Fruit fly (Drosophila melanogaster) whole organism, embryonic: ENCODE data around the gene CG14647.

Experiments
- Abd-B ChIP-seq: fragments of 200-800 bp; sonication (Bioruptor generic); optimal IDR thresholded peaks from 2 replicates; lab custom pipeline; 2018; ENCODE audit warnings: missing biosample characterization, mild to moderate bottlenecking, missing genetic modification characterization, moderate library complexity
- BtbVII ChIP-seq: fragments of 200-800 bp; sonication (Bioruptor generic); optimal IDR thresholded peaks from 3 replicates; lab custom pipeline; 2017; ENCODE audit warnings: missing biosample characterization, mild to moderate bottlenecking, missing genetic modification characterization
- CG10267 ChIP-seq: fragments of 200-800 bp; sonication (Bioruptor generic); optimal IDR thresholded peaks from 2 replicates; lab custom pipeline; 2018; ENCODE audit warnings: missing biosample characterization, mild to moderate bottlenecking, missing genetic modification characterization, moderate library complexity
- CG12236 ChIP-seq: fragments of 200-800 bp; sonication (Bioruptor generic); optimal IDR thresholded peaks from 2 replicates; lab custom pipeline; 2016; ENCODE audit warnings: missing biosample characterization, missing genetic modification characterization
- CG13424 ChIP-seq: fragments of 200-800 bp; sonication (Bioruptor generic); optimal IDR thresholded peaks from 2 replicates; lab custom pipeline; 2019; ENCODE audit warnings: missing biosample characterization, mild to moderate bottlenecking, missing genetic modification characterization, moderate library complexity
- CG15514 ChIP-seq: fragments of 200-800 bp; sonication (Bioruptor generic); optimal IDR thresholded peaks from 3 replicates; lab custom pipeline; 2017; ENCODE audit warnings: missing biosample characterization, missing genetic modification characterization, mild to moderate bottlenecking, moderate library complexity, missing genetic modification reagents
- CG15601 ChIP-seq: fragments of 200-800 bp; sonication (Bioruptor generic); optimal IDR thresholded peaks from 3 replicates; lab custom pipeline; 2019; ENCODE audit warnings: missing biosample characterization, mild to moderate bottlenecking, missing genetic modification characterization, moderate library complexity
- CG1602 ChIP-seq: fragments of 200-800 bp; sonication (Bioruptor generic); optimal IDR thresholded peaks from 3 replicates; lab custom pipeline; 2016; ENCODE audit warnings: missing biosample characterization, missing genetic modification characterization
- CG16815 ChIP-seq: fragments of 200-800 bp; sonication (Bioruptor generic); optimal IDR thresholded peaks from 3 replicates; lab custom pipeline; 2017; ENCODE audit warnings: missing biosample characterization, mild to moderate bottlenecking, missing genetic modification characterization
- CG17361 ChIP-seq: fragments of 200-800 bp; sonication (Bioruptor generic); IDR thresholded peaks from 3 replicates; pipeline ENCODE4 v1.3.6; 2022; ENCODE audit warnings: missing biosample characterization, missing genetic modification characterization
- CG17385 ChIP-seq: fragments of 200-800 bp; sonication (Bioruptor generic); optimal IDR thresholded peaks from 3 replicates; lab custom pipeline; 2018; ENCODE audit warnings: missing biosample characterization, mild to moderate bottlenecking, missing genetic modification characterization
- CG17802 ChIP-seq: fragments of 200-800 bp; sonication (Bioruptor generic); optimal IDR thresholded peaks from 2 replicates; lab custom pipeline; 2018; ENCODE audit warnings: missing biosample characterization, mild to moderate bottlenecking, missing genetic modification characterization, moderate library complexity
- CG2116 ChIP-seq: fragments of 200-800 bp; sonication (Bioruptor generic); optimal IDR thresholded peaks from 3 replicates; lab custom pipeline; 2018; ENCODE audit warnings: missing biosample characterization, mild to moderate bottlenecking, missing genetic modification characterization
- CG2120 ChIP-seq: fragments of 200-800 bp; sonication (Bioruptor generic); optimal IDR thresholded peaks from 3 replicates; lab custom pipeline; 2016; ENCODE audit warnings: missing biosample characterization, missing genetic modification characterization
- CG2129 ChIP-seq: fragments of 200-800 bp; sonication (Bioruptor generic); IDR thresholded peaks from 2 replicates; pipeline ENCODE4 v1.3.6; 2022; ENCODE audit warnings: missing biosample characterization, missing genetic modification characterization; ENCODE audit not compliant: partially characterized antibody
- CG2678 ChIP-seq: fragments of 200-800 bp; sonication (Bioruptor generic); optimal IDR thresholded peaks from 3 replicates; lab custom pipeline; 2019; ENCODE audit warnings: missing biosample characterization, mild to moderate bottlenecking, missing genetic modification characterization, moderate library complexity
- CG2712 ChIP-seq: fragments of 200-800 bp; optimal IDR thresholded peaks from 3 replicates; lab custom pipeline; 2019; ENCODE audit warnings: missing biosample characterization, mild to moderate bottlenecking, missing genetic modification characterization, moderate library complexity
- CG31224 ChIP-seq: fragments of 200-800 bp; sonication (Bioruptor generic); IDR thresholded peaks from 2 replicates; pipeline ENCODE4 v1.3.6; 2022; ENCODE audit warnings: missing biosample characterization, missing genetic modification characterization
- CG3281 ChIP-seq: fragments of 200-800 bp; sonication (Bioruptor generic); optimal IDR thresholded peaks from 3 replicates; lab custom pipeline; 2017; ENCODE audit warnings: missing biosample characterization, mild to moderate bottlenecking, missing genetic modification characterization
- CG34224 ChIP-seq: fragments of 200-800 bp; sonication (Bioruptor generic); IDR thresholded peaks from 3 replicates; pipeline ENCODE4 v1.3.6; 2022; ENCODE audit warnings: missing biosample characterization, missing genetic modification characterization; ENCODE audit not compliant: partially characterized antibody
- CG4282 ChIP-seq: fragments of 200-800 bp; sonication (Bioruptor generic); optimal IDR thresholded peaks from 2 replicates; lab custom pipeline; 2016; ENCODE audit warnings: missing biosample characterization, missing genetic modification characterization
- CG8924 ChIP-seq: fragments of 200-800 bp; optimal IDR thresholded peaks from 3 replicates; lab custom pipeline; 2019; ENCODE audit warnings: missing biosample characterization, mild to moderate bottlenecking, missing genetic modification characterization, moderate library complexity
- CG9609 ChIP-seq: fragments of 200-800 bp; sonication (Bioruptor generic); optimal IDR thresholded peaks from 3 replicates; lab custom pipeline; 2016; ENCODE audit warnings: missing biosample characterization, missing genetic modification characterization
- E2f1 ChIP-seq: fragments of 200-800 bp; sonication (Bioruptor generic); IDR thresholded peaks from 2 replicates; pipeline ENCODE4 v1.3.6; 2022; ENCODE audit warnings: missing biosample characterization, missing genetic modification characterization
- Fer2 ChIP-seq: fragments of 200-800 bp; sonication (Bioruptor generic); optimal IDR thresholded peaks from 2 replicates; lab custom pipeline; 2018; ENCODE audit warnings: missing biosample characterization, mild to moderate bottlenecking, missing genetic modification characterization, moderate library complexity
- Fer3 ChIP-seq: fragments of 200-800 bp; sonication (Bioruptor generic); optimal IDR thresholded peaks from 2 replicates; lab custom pipeline; 2018; ENCODE audit warnings: missing biosample characterization, mild to moderate bottlenecking, missing genetic modification characterization, moderate library complexity
- Hr51 ChIP-seq, 2 experiments: fragments of 200-800 bp; sonication (Bioruptor generic); optimal IDR thresholded peaks; 2 replicates in 1 of 2; 3 replicates in 1 of 2; lab custom pipeline; 2016 to 2018; ENCODE audit warnings: missing biosample characterization in 2 of 2, missing genetic modification characterization in 2 of 2, mild to moderate bottlenecking in 1 of 2, moderate library complexity in 1 of 2
- MESR4 ChIP-seq: fragments of 200-800 bp; sonication (Bioruptor generic); optimal IDR thresholded peaks from 2 replicates; lab custom pipeline; 2018; ENCODE audit warnings: missing biosample characterization, mild to moderate bottlenecking, missing genetic modification characterization, moderate library complexity
- Med ChIP-seq: fragments of 200-800 bp; sonication (Bioruptor generic); peaks from one replicate; lab custom pipeline; 2016; ENCODE audit warnings: missing biosample characterization, missing genetic modification characterization, mild to moderate bottlenecking, inconsistent platforms, moderate library complexity
- Nf-YC ChIP-seq: fragments of 200-800 bp; optimal IDR thresholded peaks from 3 replicates; lab custom pipeline; 2019; ENCODE audit warnings: missing biosample characterization, mild to moderate bottlenecking, missing genetic modification characterization, moderate library complexity
- Oaz ChIP-seq: fragments of 200-800 bp; sonication (Bioruptor generic); IDR thresholded peaks from 2 replicates; pipeline ENCODE4 v1.3.6; 2022; ENCODE audit warnings: missing biosample characterization, missing genetic modification characterization
- Sry-δ ChIP-seq: fragments of 200-800 bp; sonication (Bioruptor generic); optimal IDR thresholded peaks from 2 replicates; lab custom pipeline; 2016; ENCODE audit warnings: missing biosample characterization, missing genetic modification characterization
- amos ChIP-seq: fragments of 200-800 bp; sonication (Bioruptor generic); IDR thresholded peaks from 2 replicates; pipeline ENCODE4 v1.3.6; 2022; ENCODE audit warnings: missing biosample characterization, missing genetic modification characterization; ENCODE audit not compliant: partially characterized antibody
- cad ChIP-seq: fragments of >200 bp; optimal IDR thresholded peaks from 2 replicates; lab custom pipeline; 2017; ENCODE audit warnings: missing biosample characterization, missing genetic modification characterization
- cas ChIP-seq: fragments of 200-800 bp; sonication (Bioruptor generic); IDR thresholded peaks from 2 replicates; pipeline ENCODE4 v1.3.6; 2022; ENCODE audit warnings: missing biosample characterization, missing genetic modification characterization
- danr ChIP-seq: fragments of 200-800 bp; sonication (Bioruptor generic); IDR thresholded peaks from 2 replicates; pipeline ENCODE4 v1.3.6; 2022; ENCODE audit warnings: missing biosample characterization, missing genetic modification characterization
- ems ChIP-seq: fragments of 200-800 bp; sonication (Bioruptor generic); optimal IDR thresholded peaks from 3 replicates; lab custom pipeline; 2016; ENCODE audit warnings: missing biosample characterization, missing genetic modification characterization
- gem ChIP-seq: fragments of 200-800 bp; sonication (Bioruptor generic); optimal IDR thresholded peaks from 2 replicates; lab custom pipeline; 2019; ENCODE audit warnings: missing biosample characterization, mild to moderate bottlenecking, missing genetic modification characterization, moderate library complexity
- ind ChIP-seq: fragments of 200-800 bp; sonication (Bioruptor generic); optimal IDR thresholded peaks from 3 replicates; lab custom pipeline; 2016; ENCODE audit warnings: missing biosample characterization, missing genetic modification characterization
- klu ChIP-seq: fragments of 200-800 bp; sonication (Bioruptor generic); IDR thresholded peaks from 2 replicates; pipeline ENCODE4 v1.3.6; 2022; ENCODE audit warnings: missing biosample characterization, missing genetic modification characterization
- nmo ChIP-seq: fragments of 200-800 bp; sonication (Bioruptor generic); optimal IDR thresholded peaks from 2 replicates; lab custom pipeline; 2018; ENCODE audit warnings: missing biosample characterization, mild to moderate bottlenecking, missing genetic modification characterization, moderate library complexity
- pzg ChIP-seq: fragments of 200-800 bp; sonication (Bioruptor generic); optimal IDR thresholded peaks from 3 replicates; lab custom pipeline; 2018; ENCODE audit warnings: missing biosample characterization, mild to moderate bottlenecking, missing genetic modification characterization, moderate library complexity
- ranshi ChIP-seq: fragments of 200-800 bp; sonication (Bioruptor generic); IDR thresholded peaks from 2 replicates; pipeline ENCODE4 v1.3.6; 2022; ENCODE audit warnings: missing biosample characterization, missing genetic modification characterization
- salm ChIP-seq: fragments of 200-800 bp; sonication (Bioruptor generic); optimal IDR thresholded peaks from 2 replicates; lab custom pipeline; 2018; ENCODE audit warnings: missing biosample characterization, mild to moderate bottlenecking, missing genetic modification characterization
- sim ChIP-seq: fragments of 200-800 bp; sonication (Bioruptor generic); IDR thresholded peaks from 2 replicates; pipeline ENCODE4 v1.3.6; 2022; ENCODE audit warnings: missing biosample characterization, missing genetic modification characterization
- sob ChIP-seq: fragments of 200-800 bp; sonication (Bioruptor generic); IDR thresholded peaks from 2 replicates; pipeline ENCODE4 v1.3.6; 2022; ENCODE audit warnings: missing biosample characterization, missing genetic modification characterization
- sug ChIP-seq: fragments of 200-800 bp; optimal IDR thresholded peaks from 2 replicates; lab custom pipeline; 2019; ENCODE audit warnings: missing biosample characterization, mild to moderate bottlenecking, missing genetic modification characterization, moderate library complexity
- vvl ChIP-seq: fragments of 200-800 bp; sonication (Bioruptor generic); IDR thresholded peaks from 2 replicates; pipeline ENCODE4 v1.3.6; 2022; ENCODE audit warnings: missing biosample characterization, missing genetic modification characterization
- wdn ChIP-seq: fragments of 200-800 bp; sonication (Bioruptor generic); IDR thresholded peaks from 2 replicates; pipeline ENCODE4 v1.3.6; 2022; ENCODE audit warnings: missing biosample characterization, missing genetic modification characterization

CG14647 gene

dm6 chr3R:4399810-4400496, 357 bp upstream of the CG14647 start (continued):
- TF ChIP-seq CG17385 = no peak
- TF ChIP-seq CG9609 (GFP tag; lab: Kevin White, UChicago) = no peak
- peak; percentile 7 for TF ChIP-seq CG8924 (tag; lab: Kevin White, UChicago)
- no peak for TF ChIP-seq BtbVII (GFP tag; lab: Kevin White, UChicago)
- no peak for TF ChIP-seq CG12236 (GFP tag; lab: Kevin White, UChicago)
- TF ChIP-seq CG10267 = peak; percentile 18
- TF ChIP-seq CG34224 (GFP tag; lab: Robert Waterston, UW) = peak; percentile 10; the same call in 1 of the 3 replicates
- TF ChIP-seq CG17361 (GFP tag; lab: Robert Waterston, UW) = peak; percentile 82
- peak; percentile 40 for TF ChIP-seq CG16815
- peak; percentile 23 for TF ChIP-seq Med (GFP tag; lab: Kevin White, UChicago)
- TF ChIP-seq nmo (GFP tag; lab: Kevin White, UChicago) = peak; percentile 69
- no peak for TF ChIP-seq CG31224 (GFP tag; lab: Robert Waterston, UW)
- peak; percentile 41 for TF ChIP-seq gem (tag; lab: Kevin White, UChicago)
- peak; percentile 31 for TF ChIP-seq pzg (GFP tag; lab: Kevin White, UChicago)
- TF ChIP-seq ind (GFP tag; lab: Kevin White, UChicago) = peak; percentile 18
- peak; percentile 2 for TF ChIP-seq Nf-YC (tag; lab: Kevin White, UChicago)
- peak; percentile 63 for TF ChIP-seq vvl (GFP tag; lab: Robert Waterston, UW)
- TF ChIP-seq cad (GFP tag; lab: Kevin White, UChicago) = no peak
- peak; percentile 51 for TF ChIP-seq amos (GFP tag; lab: Robert Waterston, UW)
- TF ChIP-seq CG17802 = peak; percentile 98
- TF ChIP-seq CG2678 = peak; percentile 21
- peak; percentile 17 for TF ChIP-seq Sry-δ
- no peak for TF ChIP-seq E2f1
- TF ChIP-seq ranshi (GFP tag; lab: Robert Waterston, UW) = 0 out of 2 replicates have a peak, but pooled peaks have one; percentile 22
- TF ChIP-seq Abd-B = peak; percentile 60
- TF ChIP-seq wdn (GFP tag; lab: Robert Waterston, UW) = no peak
- TF ChIP-seq CG4282 (GFP tag; lab: Kevin White, UChicago) = no peak
- TF ChIP-seq CG3281 = no peak
- peak; percentile 12 for TF ChIP-seq CG15601 (tag; lab: Kevin White, UChicago)
- TF ChIP-seq cas (GFP tag; lab: Robert Waterston, UW) = no peak
- TF ChIP-seq klu = no peak
- TF ChIP-seq CG2712 (tag; lab: Kevin White, UChicago) = peak; percentile 43
- no peak for TF ChIP-seq Hr51 (GFP tag; optimal IDR thresholded peaks at IDR 0.05; lab: Kevin White, UChicago)
- 0 out of 2 replicates have a peak, but pooled peaks have one; percentile 8 for TF ChIP-seq sob (GFP tag; lab: Robert Waterston, UW)
- no peak for TF ChIP-seq danr (GFP tag; lab: Robert Waterston, UW)
- TF ChIP-seq Fer2 (tag; lab: Kevin White, UChicago) = no peak
- peak; percentile 57 for TF ChIP-seq CG2116 (GFP tag; lab: Kevin White, UChicago)
- no peak for TF ChIP-seq CG2129
- TF ChIP-seq salm (tag; lab: Kevin White, UChicago) = no peak
- TF ChIP-seq CG2120 (GFP tag; lab: Kevin White, UChicago) = peak; percentile 26
- no peak for TF ChIP-seq Oaz (GFP tag; lab: Robert Waterston, UW)
- TF ChIP-seq CG1602 = peak; percentile 24
- peak; percentile 9 for TF ChIP-seq CG13424
- no peak for TF ChIP-seq sim (GFP tag; lab: Robert Waterston, UW)
- no peak for TF ChIP-seq Fer3 (tag; lab: Kevin White, UChicago)
- peak; percentile 85 for TF ChIP-seq MESR4
- TF ChIP-seq sug (tag; lab: Kevin White, UChicago) = peak; percentile 36
- TF ChIP-seq CG15514 (GFP tag; lab: Kevin White, UChicago) = peak; percentile 1
- TF ChIP-seq ems (GFP tag; lab: Kevin White, UChicago) = no peak
